Worm (Caenorhabditis elegans) whole organism, late embryonic: ENCODE results near the gene Y38C1AA.12.

ENCODE experiments used
- hlh-6 ChIP-seq: sonication (generic microtip); optimal IDR thresholded peaks from 2 replicates; lab custom pipeline; 2016; ENCODE audit warnings: missing genotype, missing genetic modification characterization, missing compliant biosample characterization
- lin-11 ChIP-seq: fragments of 200-800 bp; sonication (Bioruptor generic); optimal IDR thresholded peaks from 2 replicates; lab custom pipeline; 2018; ENCODE audit warnings: mild to moderate bottlenecking, missing genetic modification characterization, missing compliant biosample characterization
- sdc-2 ChIP-seq: sonication (generic microtip); optimal IDR thresholded peaks from 2 replicates; lab custom pipeline; 2016; ENCODE audit warnings: missing genotype, missing genetic modification characterization, missing compliant biosample characterization

ce11 chrIV:177487-177886 is 14.6 kb upstream of the Y38C1AA.12 start:
- TF ChIP-seq hlh-6, result no peak
- no peak for TF ChIP-seq lin-11
- no peak for TF ChIP-seq sdc-2 (tag; lab: Kevin White, UChicago)
